Worm (Caenorhabditis elegans): Measurements from ENCODE around the gene nlp-32.

DNA sequence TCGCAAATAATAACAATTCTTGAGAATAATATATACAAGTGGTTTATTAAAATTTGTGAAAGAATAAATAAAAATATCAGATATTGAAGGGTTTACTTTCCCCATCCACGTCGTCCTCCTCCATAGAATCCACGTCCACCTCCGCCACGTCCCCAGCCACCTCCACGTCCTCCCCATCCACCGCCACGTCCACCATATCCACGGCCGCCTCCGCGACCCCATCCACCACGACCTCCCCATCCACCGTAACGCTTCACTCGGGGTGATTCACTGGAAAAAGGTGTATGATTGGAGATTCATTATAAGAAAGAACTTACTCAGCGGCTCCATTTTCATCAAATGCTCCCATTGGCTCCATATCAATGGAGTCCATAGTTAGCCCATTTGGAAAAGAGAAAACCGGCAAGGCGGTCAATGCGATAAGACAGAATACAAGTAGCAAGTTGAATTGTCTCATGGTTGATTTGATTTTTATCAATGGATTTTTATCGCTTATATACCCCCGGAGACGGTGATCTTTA, at the start of gene nlp-32:
- no peak for TF ChIP-seq dao-5 (tag; optimal IDR thresholded peaks at IDR 0.05)
- no peak for TF ChIP-seq him-1 (tag; optimal IDR thresholded peaks at IDR 0.05)
- no peak for TF ChIP-seq W03F9.2 (tag; optimal IDR thresholded peaks at IDR 0.05)

Data from whole organism, L4/young adult.